Fruit fly (Drosophila melanogaster) whole organism, pupa: ENCODE results near the gene mthl2.
A peak's percentile ranks its signal among the peaks of the same experiment; 100 is the strongest.

Experiments used
- CG10348 ChIP-seq: fragments of 200-800 bp; sonication (Bioruptor generic); IDR thresholded peaks from 2 replicates; pipeline ENCODE4 v1.3.6; 2022; ENCODE audit warnings: missing biosample characterization, missing genetic modification characterization
- CG12605 ChIP-seq: fragments of 200-800 bp; sonication (Bioruptor generic); IDR thresholded peaks from 2 replicates; pipeline ENCODE4 v1.3.6; 2022; ENCODE audit warnings: missing biosample characterization, missing genetic modification characterization
- CG13204 ChIP-seq: fragments of 200-800 bp; sonication (Bioruptor generic); optimal IDR thresholded peaks from 2 replicates; lab custom pipeline; 2018; ENCODE audit warnings: missing biosample characterization, mild to moderate bottlenecking, missing genetic modification characterization, moderate library complexity
- CG14655 ChIP-seq: fragments of 200-800 bp; sonication (Bioruptor generic); optimal IDR thresholded peaks from 3 replicates; lab custom pipeline; 2017; ENCODE audit warnings: mild to moderate bottlenecking, missing biosample characterization, missing genetic modification reagents, missing genetic modification characterization
- CG15710 ChIP-seq: fragments of 200-800 bp; sonication (Bioruptor generic); optimal IDR thresholded peaks from 2 replicates; lab custom pipeline; 2018; ENCODE audit warnings: missing biosample characterization, mild to moderate bottlenecking, missing genetic modification characterization, moderate library complexity
- CG17806 ChIP-seq: fragments of 200-800 bp; sonication (Bioruptor generic); optimal IDR thresholded peaks from 2 replicates; lab custom pipeline; 2018; ENCODE audit warnings: missing biosample characterization, mild to moderate bottlenecking, missing genetic modification characterization, moderate library complexity
- CG32121 ChIP-seq: fragments of 200-800 bp; sonication (Bioruptor generic); IDR thresholded peaks from 2 replicates; pipeline ENCODE4 v1.3.6; 2022; ENCODE audit warnings: missing biosample characterization, missing genetic modification characterization
- CG34367 ChIP-seq: fragments of 200-800 bp; sonication (Bioruptor generic); optimal IDR thresholded peaks from 2 replicates; lab custom pipeline; 2018; ENCODE audit warnings: missing biosample characterization, mild to moderate bottlenecking, missing genetic modification characterization
- CG4496 ChIP-seq: fragments of 200-800 bp; sonication (Bioruptor generic); IDR thresholded peaks from 3 replicates; pipeline ENCODE4 v1.3.6; 2022; ENCODE audit warnings: missing biosample characterization, missing genetic modification characterization
- CG8159 ChIP-seq: fragments of 200-800 bp; sonication (Bioruptor generic); optimal IDR thresholded peaks from 3 replicates; lab custom pipeline; 2018; ENCODE audit warnings: missing biosample characterization, mild to moderate bottlenecking, missing genetic modification characterization, moderate library complexity
- CG8301 ChIP-seq: fragments of 200-800 bp; sonication (Bioruptor generic); optimal IDR thresholded peaks from 2 replicates; lab custom pipeline; 2018; ENCODE audit warnings: missing biosample characterization, mild to moderate bottlenecking, missing genetic modification characterization
- CG9948 ChIP-seq: fragments of 200-800 bp; sonication (Bioruptor generic); optimal IDR thresholded peaks from 2 replicates; lab custom pipeline; 2018; ENCODE audit warnings: missing biosample characterization, mild to moderate bottlenecking, missing genetic modification characterization, moderate library complexity
- D1 ChIP-seq: fragments of 200-800 bp; sonication (Bioruptor generic); optimal IDR thresholded peaks from 2 replicates; lab custom pipeline; 2018; ENCODE audit warnings: missing biosample characterization, mild to moderate bottlenecking, missing genetic modification characterization, moderate library complexity
- EcR ChIP-seq: fragments of 200-800 bp; sonication (Bioruptor generic); optimal IDR thresholded peaks from 3 replicates; lab custom pipeline; 2019; ENCODE audit warnings: missing biosample characterization, missing genetic modification characterization, mild to moderate bottlenecking, moderate library complexity, missing genetic modification reagents
- Ets98B ChIP-seq: fragments of 200-800 bp; sonication (Bioruptor generic); IDR thresholded peaks from 2 replicates; pipeline ENCODE4 v1.3.6; 2022; ENCODE audit warnings: missing biosample characterization, missing genetic modification characterization
- Pif1A ChIP-seq: fragments of 200-800 bp; sonication (Bioruptor generic); optimal IDR thresholded peaks from 3 replicates; lab custom pipeline; 2016; ENCODE audit warnings: missing biosample characterization, missing genetic modification characterization
- Pif1B ChIP-seq: fragments of 200-800 bp; sonication (Bioruptor generic); optimal IDR thresholded peaks from 3 replicates; lab custom pipeline; 2016; ENCODE audit warnings: missing biosample characterization, missing genetic modification characterization
- Snoo ChIP-seq: fragments of 200-800 bp; sonication (Bioruptor generic); optimal IDR thresholded peaks from 3 replicates; lab custom pipeline; 2017; ENCODE audit warnings: missing biosample characterization, mild to moderate bottlenecking, missing genetic modification characterization, inconsistent platforms
- fd96Ca ChIP-seq: fragments of 200-800 bp; sonication (Bioruptor generic); IDR thresholded peaks from 3 replicates; pipeline ENCODE4 v1.3.6; 2022; ENCODE audit warnings: missing biosample characterization, missing genetic modification characterization
- gl ChIP-seq: fragments of 200-800 bp; sonication (Bioruptor generic); optimal IDR thresholded peaks from 2 replicates; lab custom pipeline; 2018; ENCODE audit warnings: missing biosample characterization, mild to moderate bottlenecking, missing genetic modification characterization
- rn ChIP-seq: fragments of 200-800 bp; sonication (Bioruptor generic); IDR thresholded peaks from 2 replicates; pipeline ENCODE4 v1.3.6; 2022; ENCODE audit warnings: missing biosample characterization, missing genetic modification characterization

The mthl2 gene

dm6 chr3L:5634188-5634894 lies 29.8 kb downstream of the mthl2 start:
- TF ChIP-seq CG13204 (GFP tag; lab: Kevin White, UChicago) (peak; percentile 17), CG12605 (GFP tag; lab: Robert Waterston, UW) (no peak), gl (tag; lab: Kevin White, UChicago) (no peak), Pif1A (GFP tag; lab: Kevin White, UChicago) (no peak), fd96Ca (GFP tag; lab: Robert Waterston, UW) (no peak), D1 (tag; lab: Kevin White, UChicago) (no peak), Ets98B (no peak), EcR (GFP tag; lab: Kevin White, UChicago) (peak; percentile 98), CG9948 (no peak), CG17806 (tag; lab: Kevin White, UChicago) (no peak), CG8301 (tag; lab: Kevin White, UChicago) (no peak), rn (GFP tag; lab: Robert Waterston, UW) (no peak), CG34367 (tag; lab: Kevin White, UChicago) (no peak), CG14655 (GFP tag; lab: Kevin White, UChicago) (no peak), Pif1B (GFP tag; lab: Kevin White, UChicago) (no peak), CG4496 (GFP tag; lab: Robert Waterston, UW) (0 out of 3 replicates have a peak, but pooled peaks have one; percentile 37), Snoo (tag; lab: Kevin White, UChicago) (peak; percentile 3), CG10348 (no peak), CG15710 (tag; lab: Kevin White, UChicago) (no peak)

- TF ChIP-seq rn (GFP tag; lab: Robert Waterston, UW): no peak
- TF ChIP-seq CG17806 (tag; lab: Kevin White, UChicago): peak; percentile 54
- TF ChIP-seq gl (tag; lab: Kevin White, UChicago): no peak
- TF ChIP-seq CG4496 (GFP tag; lab: Robert Waterston, UW): no peak
- TF ChIP-seq CG34367 (tag; lab: Kevin White, UChicago): peak; percentile 23
- TF ChIP-seq CG15710 (tag; lab: Kevin White, UChicago): peak; percentile 29
- TF ChIP-seq Pif1A (GFP tag; lab: Kevin White, UChicago): peak; percentile 25
- peak; percentile 41 for TF ChIP-seq CG8301 (tag; lab: Kevin White, UChicago)
- TF ChIP-seq Ets98B: no peak
- TF ChIP-seq CG10348: no peak
- peak; percentile 22 for TF ChIP-seq CG13204 (GFP tag; lab: Kevin White, UChicago)
- TF ChIP-seq Pif1B (GFP tag; lab: Kevin White, UChicago): no peak
- peak; percentile 50 for TF ChIP-seq CG9948
- peak; percentile 89 for TF ChIP-seq EcR (GFP tag; lab: Kevin White, UChicago)
- TF ChIP-seq CG32121 (GFP tag; lab: Robert Waterston, UW): no peak
- peak; percentile 55 for TF ChIP-seq CG8159 (tag; lab: Kevin White, UChicago)
- TF ChIP-seq CG12605 (GFP tag; lab: Robert Waterston, UW): no peak
- TF ChIP-seq D1 (tag; lab: Kevin White, UChicago): no peak
- peak; percentile 42 for TF ChIP-seq CG14655 (GFP tag; lab: Kevin White, UChicago)
- TF ChIP-seq Snoo (tag; lab: Kevin White, UChicago): no peak
- no peak; the same call in 2 of the 3 replicates for TF ChIP-seq fd96Ca (GFP tag; lab: Robert Waterston, UW)
These were observed 30.8 kb downstream of the mthl2 start for dm6 chr3L:5635237-5636025.

dm6 chr3L:5637477-5637876 lies 32.9 kb downstream of the mthl2 start:
- TF ChIP-seq CG4496 (GFP tag; lab: Robert Waterston, UW) (no peak), D1 (tag; lab: Kevin White, UChicago) (no peak), CG8159 (tag; lab: Kevin White, UChicago) (peak; percentile 76), Snoo (tag; lab: Kevin White, UChicago) (peak; percentile 45), Pif1B (GFP tag; lab: Kevin White, UChicago) (peak; percentile 16), gl (tag; lab: Kevin White, UChicago) (no peak), rn (GFP tag; lab: Robert Waterston, UW) (no peak), fd96Ca (GFP tag; lab: Robert Waterston, UW) (no peak), CG12605 (GFP tag; lab: Robert Waterston, UW) (no peak), CG13204 (GFP tag; lab: Kevin White, UChicago) (no peak), CG14655 (GFP tag; lab: Kevin White, UChicago) (peak; percentile 49), CG15710 (tag; lab: Kevin White, UChicago) (peak; percentile 62), CG32121 (GFP tag; lab: Robert Waterston, UW) (no peak), CG34367 (tag; lab: Kevin White, UChicago) (peak; percentile 36), CG8301 (tag; lab: Kevin White, UChicago) (peak; percentile 47), CG17806 (tag; lab: Kevin White, UChicago) (peak; percentile 59), Ets98B (no peak), EcR (GFP tag; lab: Kevin White, UChicago) (peak; percentile 67), CG9948 (peak; percentile 58), CG10348 (no peak), Pif1A (GFP tag; lab: Kevin White, UChicago) (peak; percentile 63)
- TF ChIP-seq, all 21 proteins: peak for 11

dm6 chr3L:5638542-5639045 lies 34.0 kb downstream of the mthl2 start:
- no peak for TF ChIP-seq Pif1A (GFP tag; lab: Kevin White, UChicago)
- TF ChIP-seq CG8159 (tag; lab: Kevin White, UChicago): no peak
- TF ChIP-seq Ets98B: no peak
- TF ChIP-seq EcR (GFP tag; lab: Kevin White, UChicago): no peak
- TF ChIP-seq Snoo (tag; lab: Kevin White, UChicago): no peak
